Worm (Caenorhabditis elegans): ENCODE results near the gene F47G3.3.
A peak's percentile ranks its signal among the peaks of the same experiment; 100 is the strongest.

The F47G3.3 gene

DNA sequence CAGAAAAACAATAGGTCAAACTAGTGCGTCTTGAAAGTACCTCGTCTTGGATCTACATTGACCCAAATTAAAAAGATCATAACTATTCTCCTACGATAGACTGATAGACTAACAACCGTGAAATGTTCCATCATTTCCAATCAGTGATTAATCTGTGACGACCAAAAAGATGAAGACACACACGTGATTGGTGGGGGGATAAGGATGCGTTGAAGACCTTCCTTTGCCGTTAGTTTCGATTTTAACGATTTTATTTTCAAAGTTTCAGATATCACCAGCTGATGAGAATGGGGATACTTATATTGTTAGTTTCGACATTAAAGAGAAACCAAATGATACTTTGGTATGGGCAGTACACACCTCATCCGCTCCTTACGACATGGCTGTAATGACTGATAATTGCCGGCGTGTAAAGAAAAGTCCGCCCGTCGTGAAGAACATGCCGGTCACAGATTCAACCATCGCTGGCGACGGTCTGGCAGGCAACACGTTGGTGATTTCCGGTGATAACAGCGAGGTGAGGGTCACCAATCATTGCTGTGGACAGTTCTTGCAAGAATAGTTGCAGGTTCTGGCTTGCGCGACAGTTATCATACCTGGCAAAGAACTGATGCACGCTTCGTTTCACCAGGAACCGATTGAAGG is 11.3 kb downstream of the F47G3.3 start:
- TF ChIP-seq ama-1 (optimal IDR thresholded peaks at IDR 0.05) (no peak), tbx-11 (GFP tag; IDR thresholded peaks at IDR 0.05) (no peak), tra-4 (tag; optimal IDR thresholded peaks at IDR 0.05) (no peak), ceh-13 (GFP tag; optimal IDR thresholded peaks at IDR 0.05) (no peak), hmbx-1 (tag; optimal IDR thresholded peaks at IDR 0.05) (no peak), pes-1 (GFP tag; IDR thresholded peaks at IDR 0.05) (no peak), B0310.2 (tag; optimal IDR thresholded peaks at IDR 0.05) (no peak), sea-1 (GFP tag; conservative IDR thresholded peaks at IDR 0.05) (no peak), aly-1 (tag; optimal IDR thresholded peaks at IDR 0.05) (no peak), ceh-36 (tag; optimal IDR thresholded peaks at IDR 0.05) (no peak)

DNA sequence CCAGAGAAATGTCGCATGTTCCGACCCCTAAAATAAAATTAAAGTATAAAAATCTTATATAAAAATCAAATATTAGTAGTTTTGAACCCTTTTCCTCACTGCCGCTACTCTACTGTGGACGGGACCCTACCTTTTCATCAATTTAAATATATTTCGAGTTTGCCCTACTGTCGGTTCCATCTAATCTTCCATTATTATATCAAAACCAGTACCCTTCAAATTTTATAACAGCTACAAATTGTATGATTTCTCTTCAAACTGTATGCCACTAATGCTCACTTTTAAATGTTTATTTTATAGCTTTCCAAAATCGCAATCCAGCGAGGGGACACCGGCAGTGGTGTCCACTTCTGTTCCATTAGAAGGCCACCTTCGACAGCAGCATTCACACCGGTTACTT is 19.2 kb downstream of the F47G3.3 start, which contains the start of gene C43H6.6:
TSS of gene C43H6.6 (plus strand) at position 301 of the 400 bp plus-strand sequence.
- TF ChIP-seq flt-1 (GFP tag; IDR thresholded peaks at IDR 0.05) (no peak), ceh-36 (tag; optimal IDR thresholded peaks at IDR 0.05) (no peak), aly-1 (tag; optimal IDR thresholded peaks at IDR 0.05) (no peak), ama-1 (optimal IDR thresholded peaks at IDR 0.05) (no peak), hnd-1 (tag; optimal IDR thresholded peaks at IDR 0.05) (no peak), B0310.2 (tag; optimal IDR thresholded peaks at IDR 0.05) (no peak), tra-4 (tag; optimal IDR thresholded peaks at IDR 0.05) (no peak), tbx-37 (GFP tag; conservative IDR thresholded peaks at IDR 0.05) (no peak)

DNA sequence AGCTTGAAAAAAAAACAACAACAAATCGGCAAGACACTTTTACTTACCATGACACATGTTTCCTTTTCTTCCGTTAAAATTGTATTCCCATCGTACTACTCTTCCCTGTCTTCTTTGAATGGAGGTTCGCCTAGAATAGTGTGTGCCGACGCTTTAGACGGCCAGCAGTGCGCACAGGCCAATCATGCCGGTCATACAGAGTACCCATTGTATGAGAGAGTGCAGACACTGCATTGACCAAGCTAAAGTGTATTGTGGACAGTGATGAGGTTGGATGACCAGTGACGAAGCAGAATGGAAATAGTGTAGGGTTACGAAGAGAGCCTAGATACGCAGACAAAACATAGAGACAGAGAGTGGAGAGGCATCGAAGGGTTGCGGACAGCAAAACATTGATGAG is 26.1 kb downstream of the F47G3.3 start, which contains the start of gene dhhc-9:
TSS of gene dhhc-9 (minus strand) at position 154 of the 400 bp plus-strand sequence.
- TF ChIP-seq sea-1 (GFP tag; conservative IDR thresholded peaks at IDR 0.05) (no peak), tbx-11 (GFP tag; IDR thresholded peaks at IDR 0.05) (no peak), F13C5.2 (tag; optimal IDR thresholded peaks at IDR 0.05) (peak; percentile 55), hmg-4 (GFP tag; optimal IDR thresholded peaks at IDR 0.05) (peak; percentile 79)

ce11 chrX:2403724-2404123 is 27.9 kb downstream of the F47G3.3 start, which contains the start of gene C43H6.4:
C43H6.4 (plus strand) TSS chrX:2404024.
- TF ChIP-seq aly-1 (tag; optimal IDR thresholded peaks at IDR 0.05) (no peak), B0310.2 (tag; optimal IDR thresholded peaks at IDR 0.05) (no peak), hmbx-1 (tag; optimal IDR thresholded peaks at IDR 0.05) (no peak), flt-1 (GFP tag; IDR thresholded peaks at IDR 0.05) (no peak)

ce11 chrX:2407167-2407566 is 31.4 kb downstream of the F47G3.3 start, which contains the start of gene mtpn-1:
mtpn-1 (plus strand) TSS chrX:2407467.
- TF ChIP-seq ceh-13 (GFP tag; optimal IDR thresholded peaks at IDR 0.05) (no peak), aly-1 (tag; optimal IDR thresholded peaks at IDR 0.05) (no peak), ceh-36 (tag; optimal IDR thresholded peaks at IDR 0.05) (no peak), scrt-1 (GFP tag; IDR thresholded peaks at IDR 0.05) (no peak), tbx-11 (GFP tag; IDR thresholded peaks at IDR 0.05) (no peak), ets-7 (tag; optimal IDR thresholded peaks at IDR 0.05) (no peak), hmbx-1 (tag; optimal IDR thresholded peaks at IDR 0.05) (no peak), tbx-37 (GFP tag; conservative IDR thresholded peaks at IDR 0.05) (no peak), F13C5.2 (tag; optimal IDR thresholded peaks at IDR 0.05) (no peak), B0310.2 (tag; optimal IDR thresholded peaks at IDR 0.05) (no peak), tra-4 (tag; optimal IDR thresholded peaks at IDR 0.05) (no peak), hmg-4 (GFP tag; optimal IDR thresholded peaks at IDR 0.05) (no peak), hnd-1 (tag; optimal IDR thresholded peaks at IDR 0.05) (no peak), pes-1 (GFP tag; IDR thresholded peaks at IDR 0.05) (no peak)

- TF ChIP-seq ets-7 (tag; optimal IDR thresholded peaks at IDR 0.05) (no peak), scrt-1 (GFP tag; IDR thresholded peaks at IDR 0.05) (no peak), ceh-13 (GFP tag; optimal IDR thresholded peaks at IDR 0.05) (no peak), aly-1 (tag; optimal IDR thresholded peaks at IDR 0.05) (no peak), ceh-36 (tag; optimal IDR thresholded peaks at IDR 0.05) (no peak), hmg-4 (GFP tag; optimal IDR thresholded peaks at IDR 0.05) (no peak), tra-4 (tag; optimal IDR thresholded peaks at IDR 0.05) (no peak), flt-1 (GFP tag; IDR thresholded peaks at IDR 0.05) (no peak), sea-1 (GFP tag; conservative IDR thresholded peaks at IDR 0.05) (no peak), tbx-37 (GFP tag; conservative IDR thresholded peaks at IDR 0.05) (no peak), ama-1 (optimal IDR thresholded peaks at IDR 0.05) (no peak), tbx-11 (GFP tag; IDR thresholded peaks at IDR 0.05) (no peak), F13C5.2 (tag; optimal IDR thresholded peaks at IDR 0.05) (no peak), pes-1 (GFP tag; IDR thresholded peaks at IDR 0.05) (no peak)
Measured at ce11 chrX:2409243-2409741, 33.5 kb downstream of the F47G3.3 start, which contains the start of the genes C43H6.12 and trpp-12. C43H6.12 (plus strand) TSS chrX:2409607. trpp-12 (plus strand) TSS chrX:2409691.

DNA sequence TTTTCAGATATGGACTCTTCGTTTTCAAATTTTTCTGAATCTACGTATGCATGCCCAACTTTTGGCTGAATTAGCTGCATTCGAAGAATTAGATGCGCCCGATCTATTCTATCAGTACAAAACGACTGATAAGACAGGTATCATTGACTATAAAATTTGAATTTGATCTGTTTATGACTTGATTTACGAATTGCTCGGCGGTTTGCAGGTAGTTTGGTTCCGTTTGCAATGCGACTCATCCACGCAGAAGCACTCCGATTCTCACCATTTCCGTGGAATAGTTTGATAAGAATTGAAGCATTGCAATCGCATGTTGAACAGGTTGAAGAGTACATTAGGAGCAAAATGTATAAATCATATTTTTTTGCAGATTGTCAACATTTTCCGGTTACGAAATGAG is 35.2 kb downstream of the F47G3.3 start:
- TF ChIP-seq ceh-13 (GFP tag; optimal IDR thresholded peaks at IDR 0.05) (no peak), hnd-1 (tag; optimal IDR thresholded peaks at IDR 0.05) (no peak), sea-1 (GFP tag; conservative IDR thresholded peaks at IDR 0.05) (no peak), ceh-36 (tag; optimal IDR thresholded peaks at IDR 0.05) (no peak), tbx-11 (GFP tag; IDR thresholded peaks at IDR 0.05) (no peak), scrt-1 (GFP tag; IDR thresholded peaks at IDR 0.05) (no peak)

DNA sequence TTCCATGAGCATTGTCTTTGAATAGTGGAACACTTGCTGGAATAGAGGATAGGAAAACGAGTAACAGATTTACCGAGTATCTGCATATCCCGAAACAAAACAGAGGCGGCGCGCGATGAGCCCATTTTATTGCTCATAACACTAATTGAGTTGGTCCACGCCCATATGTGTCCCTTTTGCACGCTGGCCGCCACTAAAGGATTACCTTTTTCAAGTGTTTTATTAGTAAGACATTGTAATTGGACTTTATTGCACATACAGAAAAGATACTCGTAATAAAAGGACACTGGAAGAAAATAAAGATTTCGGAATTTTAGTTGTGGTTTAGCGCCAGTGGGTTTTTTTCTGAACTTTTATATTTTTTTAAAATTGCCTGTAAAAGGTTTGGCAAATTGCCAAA is 37.5 kb downstream of the F47G3.3 start, which contains the start of gene hlh-15:
TSS of gene hlh-15 (minus strand) at position 101 of the 400 bp plus-strand sequence.
- no peak for TF ChIP-seq pes-1 (GFP tag; IDR thresholded peaks at IDR 0.05)
- TF ChIP-seq ceh-36 (tag; optimal IDR thresholded peaks at IDR 0.05): no peak
- TF ChIP-seq tbx-37 (GFP tag; conservative IDR thresholded peaks at IDR 0.05): no peak
- TF ChIP-seq hmg-4 (GFP tag; optimal IDR thresholded peaks at IDR 0.05): no peak
- no peak for TF ChIP-seq F13C5.2 (tag; optimal IDR thresholded peaks at IDR 0.05)
- TF ChIP-seq flt-1 (GFP tag; IDR thresholded peaks at IDR 0.05): no peak
- no peak for TF ChIP-seq ceh-13 (GFP tag; optimal IDR thresholded peaks at IDR 0.05)
- TF ChIP-seq B0310.2 (tag; optimal IDR thresholded peaks at IDR 0.05): no peak
- no peak for TF ChIP-seq sea-1 (GFP tag; conservative IDR thresholded peaks at IDR 0.05)
- no peak for TF ChIP-seq ets-7 (tag; optimal IDR thresholded peaks at IDR 0.05)
- TF ChIP-seq tra-4 (tag; optimal IDR thresholded peaks at IDR 0.05): no peak
- TF ChIP-seq hnd-1 (tag; optimal IDR thresholded peaks at IDR 0.05): no peak
- no peak for TF ChIP-seq hmbx-1 (tag; optimal IDR thresholded peaks at IDR 0.05)
- no peak for TF ChIP-seq scrt-1 (GFP tag; IDR thresholded peaks at IDR 0.05)

All from whole organism, early embryonic.